Worm (Caenorhabditis elegans): Measurements from ENCODE around the gene F45D11.14.
"Not testable (repeated sequence)": the region's sequence is repeated elsewhere in the genome, so short reads cannot be mapped to it uniquely, and the experiment has no call there.

Gene F45D11.14

DNA sequence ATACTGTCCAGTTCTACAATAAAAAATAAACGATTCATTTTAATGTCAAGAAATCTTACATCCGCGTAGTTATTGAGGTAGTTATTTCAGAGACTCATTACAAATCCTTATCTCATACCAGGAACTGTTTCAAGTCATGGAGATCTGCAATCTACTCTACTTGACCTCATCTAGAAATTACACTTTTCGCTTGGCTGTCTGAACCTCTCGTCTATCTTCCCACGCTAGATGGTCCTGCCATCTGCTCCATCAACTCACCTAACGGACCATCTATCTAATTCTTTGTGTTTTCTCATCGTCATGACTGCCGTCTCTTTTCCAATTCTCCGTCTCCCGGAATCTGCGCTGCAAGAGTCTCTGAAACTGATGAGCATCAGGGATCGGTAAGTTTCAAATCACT lies 12.0 kb downstream of the F45D11.14 start, which contains the start of gene F45D11.7:
Gene F45D11.7, plus strand, starts transcription at position 301 of the 400 bp plus-strand sequence.
- TF ChIP-seq W03F9.2, dao-5, him-1 (tag; optimal IDR thresholded peaks at IDR 0.05): not testable (repeated sequence)

DNA sequence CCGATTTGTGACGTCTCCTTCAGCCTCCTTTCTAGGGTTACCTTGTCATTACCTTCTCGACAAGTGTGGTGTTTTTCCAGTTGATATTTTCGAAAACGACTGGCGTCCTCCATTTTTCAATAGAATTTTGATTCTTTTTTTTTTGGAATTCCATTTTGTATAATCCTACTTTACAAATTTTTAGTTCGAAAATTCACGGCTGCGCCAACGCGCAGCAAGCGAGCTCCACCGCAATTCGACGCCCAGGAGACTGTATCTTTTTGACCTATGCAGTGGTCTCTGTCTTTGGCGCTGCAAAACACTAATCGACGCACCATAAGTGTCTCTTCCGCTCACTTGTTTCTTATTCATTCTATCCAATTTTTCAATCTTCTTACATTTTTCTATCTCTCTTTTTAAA lies 15.0 kb downstream of the F45D11.14 start, which contains the start of gene fbxc-42:
Gene fbxc-42, plus strand, starts transcription at position 301 of the 400 bp plus-strand sequence.
- TF ChIP-seq W03F9.2 (tag; optimal IDR thresholded peaks at IDR 0.05) (no peak), dao-5 (tag; optimal IDR thresholded peaks at IDR 0.05) (no peak), him-1 (tag; optimal IDR thresholded peaks at IDR 0.05) (no peak)

DNA sequence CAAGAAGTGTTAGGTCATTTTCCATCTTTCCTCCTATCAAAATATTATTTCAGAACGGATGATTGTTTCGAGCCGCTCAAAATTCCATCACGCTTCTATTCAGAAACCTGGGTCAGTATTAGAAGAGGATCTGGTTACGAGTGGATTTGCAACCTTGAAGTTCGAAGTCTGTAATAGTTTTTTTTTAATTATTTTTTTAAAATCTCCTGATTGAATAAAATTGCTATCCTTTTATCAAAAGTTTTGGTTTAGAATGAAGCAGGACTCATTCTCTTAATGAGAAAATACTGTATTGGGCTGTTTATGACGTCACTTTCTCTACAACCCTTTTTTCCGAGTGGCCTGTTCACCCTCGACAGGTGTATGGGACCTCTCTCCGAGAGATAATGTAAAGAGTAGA lies 17.8 kb downstream of the F45D11.14 start, which contains the start of gene fbxc-39:
Gene fbxc-39, plus strand, starts transcription at position 301 of the 400 bp plus-strand sequence.
- no peak for TF ChIP-seq dao-5 (tag; optimal IDR thresholded peaks at IDR 0.05)
- TF ChIP-seq W03F9.2 (tag; optimal IDR thresholded peaks at IDR 0.05) = no peak
- no peak for TF ChIP-seq him-1 (tag; optimal IDR thresholded peaks at IDR 0.05)

DNA sequence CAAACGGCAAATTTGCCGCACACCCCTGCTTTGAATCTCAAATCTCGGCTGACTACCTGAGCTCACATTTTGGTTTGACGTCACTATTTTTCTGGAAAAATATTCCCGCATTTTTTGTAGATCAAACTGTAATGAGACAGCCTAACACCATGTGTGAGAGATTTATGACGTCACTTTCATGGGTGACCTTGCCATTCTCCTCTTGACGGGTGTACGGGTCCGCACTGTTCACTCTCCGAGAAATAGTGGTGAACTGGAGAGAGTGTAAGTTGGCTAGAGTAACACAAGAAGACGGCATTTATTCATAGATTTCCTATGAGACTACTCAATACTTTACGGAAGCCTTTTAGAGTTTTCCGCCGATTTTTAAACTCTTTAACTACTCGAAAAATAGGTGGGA lies 20.6 kb downstream of the F45D11.14 start, which contains the start of gene fbxc-40:
Gene fbxc-40, plus strand, starts transcription at position 301 of the 400 bp plus-strand sequence.
- not testable (repeated sequence) for TF ChIP-seq W03F9.2, him-1, dao-5 (tag; optimal IDR thresholded peaks at IDR 0.05)

DNA sequence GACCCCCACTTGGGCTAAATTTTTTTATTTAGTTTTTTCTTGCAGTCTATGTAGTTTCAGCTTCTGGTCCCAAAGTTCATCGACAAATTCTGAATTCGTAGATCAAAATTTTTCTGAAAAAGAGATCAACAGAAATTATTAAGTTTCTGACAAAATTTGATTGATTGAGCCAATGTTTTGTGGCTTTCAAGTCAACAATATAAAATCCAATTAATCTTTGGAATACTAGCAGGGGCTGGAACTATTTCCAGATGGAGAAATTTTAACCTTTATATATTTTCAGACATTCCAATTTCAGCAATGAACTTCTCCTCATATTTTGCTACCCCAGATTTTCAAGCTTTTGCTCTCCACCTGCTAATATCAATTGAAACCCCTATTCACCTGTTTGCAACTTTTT lies 23.4 kb downstream of the F45D11.14 start, which contains the start of gene srh-274:
Gene srh-274, plus strand, starts transcription at position 301 of the 400 bp plus-strand sequence.
- no peak for TF ChIP-seq W03F9.2 (tag; optimal IDR thresholded peaks at IDR 0.05)
- TF ChIP-seq him-1 (tag; optimal IDR thresholded peaks at IDR 0.05) = no peak
- TF ChIP-seq dao-5 (tag; optimal IDR thresholded peaks at IDR 0.05) = no peak

DNA sequence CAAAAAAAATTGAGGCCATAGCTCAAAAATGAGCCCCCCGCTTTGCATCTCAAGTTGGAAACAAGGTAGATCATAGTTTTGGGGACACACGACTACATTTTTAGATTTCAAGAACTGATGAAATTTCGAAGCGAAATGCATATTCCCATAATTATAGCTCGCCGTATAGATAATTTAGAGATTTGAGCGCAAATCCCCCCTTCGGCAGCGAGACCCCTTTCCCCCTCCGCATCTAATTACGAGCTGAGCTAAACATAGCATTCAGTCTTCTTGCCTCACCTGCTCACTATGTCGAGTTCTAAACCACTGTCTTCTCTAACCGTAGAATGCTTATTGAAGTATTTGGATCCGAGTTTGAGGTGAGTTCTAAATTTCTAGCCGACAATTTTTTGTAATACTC lies 27.1 kb downstream of the F45D11.14 start, which contains the start of the genes fbxc-17 and fbxc-15:
Gene fbxc-17, minus strand, starts transcription at position 101 of the 400 bp plus-strand sequence.
Gene fbxc-15, plus strand, starts transcription at position 289 of the 400 bp plus-strand sequence.
- TF ChIP-seq him-1 (tag; optimal IDR thresholded peaks at IDR 0.05) = no peak
- TF ChIP-seq dao-5 (tag; optimal IDR thresholded peaks at IDR 0.05) = no peak
- no peak for TF ChIP-seq W03F9.2 (tag; optimal IDR thresholded peaks at IDR 0.05)

DNA sequence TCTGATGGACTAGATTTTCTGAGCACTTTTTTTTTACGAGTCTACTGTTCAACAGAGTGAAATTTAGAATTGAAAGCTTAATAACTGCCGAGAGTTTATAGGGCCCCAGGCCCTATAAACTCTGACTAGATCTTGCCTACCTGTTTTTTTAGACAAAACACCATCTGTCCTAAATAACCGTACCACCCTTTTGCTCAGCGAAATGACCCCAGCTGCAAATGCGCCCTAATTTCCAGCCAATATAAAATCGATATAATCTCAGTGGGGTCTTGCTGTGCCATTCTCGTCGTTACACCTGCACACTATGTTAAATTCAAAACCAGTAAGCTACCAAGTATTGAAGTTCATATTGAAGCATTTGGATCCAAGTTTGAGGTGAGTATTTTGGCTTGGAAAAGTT lies 32.3 kb downstream of the F45D11.14 start, which contains the start of gene fbxc-14:
Gene fbxc-14, plus strand, starts transcription at position 301 of the 400 bp plus-strand sequence.
- TF ChIP-seq him-1 (tag; optimal IDR thresholded peaks at IDR 0.05) = no peak
- no peak for TF ChIP-seq dao-5 (tag; optimal IDR thresholded peaks at IDR 0.05)
- TF ChIP-seq W03F9.2 (tag; optimal IDR thresholded peaks at IDR 0.05) = no peak

DNA sequence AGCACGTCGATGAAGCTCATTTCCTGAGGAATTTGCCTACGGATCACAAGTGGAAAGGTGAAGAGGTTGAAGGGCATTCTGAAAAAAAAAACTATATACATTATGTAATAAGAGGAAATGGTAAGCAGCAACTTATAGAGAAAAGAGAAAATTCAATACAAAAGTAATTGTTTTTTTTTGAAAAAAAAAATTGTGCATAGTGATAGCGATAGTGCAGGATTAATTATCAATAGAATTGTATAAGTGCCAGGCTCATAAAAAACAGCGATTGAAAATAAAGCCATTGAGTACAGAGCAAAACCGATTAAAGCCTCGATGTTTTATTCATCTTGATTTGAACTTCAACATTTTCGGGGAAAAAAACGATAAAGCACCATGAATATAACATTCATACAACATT lies 33.4 kb downstream of the F45D11.14 start, which contains the start of gene C32B5.15:
Gene C32B5.15, minus strand, starts transcription at position 101 of the 400 bp plus-strand sequence.
- TF ChIP-seq dao-5 (tag; optimal IDR thresholded peaks at IDR 0.05) (no peak), W03F9.2 (tag; optimal IDR thresholded peaks at IDR 0.05) (no peak), him-1 (tag; optimal IDR thresholded peaks at IDR 0.05) (no peak)

DNA sequence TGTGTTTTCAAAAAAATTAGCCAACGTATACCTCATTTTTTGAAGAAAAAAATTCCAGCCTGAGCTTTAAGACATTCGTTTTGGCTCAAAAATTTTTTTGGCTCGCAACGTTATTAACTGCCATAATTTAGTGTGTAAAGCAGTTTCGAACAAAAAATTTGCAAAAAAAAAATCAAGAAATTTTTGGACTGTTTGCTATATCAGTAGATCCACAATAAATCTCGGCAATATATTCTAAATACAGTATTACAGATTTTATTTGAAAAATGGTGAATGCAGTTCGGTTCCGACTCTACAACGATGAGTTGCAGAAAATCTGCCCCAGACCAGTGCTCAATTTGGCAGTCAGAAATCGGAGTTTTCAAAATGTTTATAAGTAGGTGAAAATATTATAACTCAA lies 38.2 kb downstream of the F45D11.14 start, which contains the start of gene C32B5.6:
Gene C32B5.6, plus strand, starts transcription at position 301 of the 400 bp plus-strand sequence.
- not testable (repeated sequence) for TF ChIP-seq dao-5, W03F9.2, him-1 (tag; optimal IDR thresholded peaks at IDR 0.05)

DNA sequence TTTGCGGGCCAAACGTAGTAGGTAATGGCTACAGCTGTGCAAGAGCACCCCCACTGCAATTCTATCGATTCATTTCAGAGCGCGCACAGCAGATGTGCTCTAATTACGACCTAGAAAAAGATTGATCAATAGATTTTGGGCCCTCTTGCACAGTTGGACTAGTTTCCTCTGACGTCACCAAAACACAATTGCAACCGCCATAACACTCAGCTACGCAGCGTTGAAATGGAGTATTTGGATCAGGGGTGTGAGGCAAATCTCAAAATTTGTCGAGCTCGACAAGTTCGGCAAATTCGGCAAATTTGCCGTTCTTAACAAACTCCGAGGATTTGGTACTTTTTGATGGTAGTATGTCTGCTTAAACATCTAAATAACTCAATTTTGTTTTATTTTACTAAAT lies 39.3 kb downstream of the F45D11.14 start, which contains the start of gene fbxc-18:
Gene fbxc-18, minus strand, starts transcription at position 101 of the 400 bp plus-strand sequence.
- not testable (repeated sequence) for TF ChIP-seq W03F9.2, dao-5, him-1 (tag; optimal IDR thresholded peaks at IDR 0.05)

DNA sequence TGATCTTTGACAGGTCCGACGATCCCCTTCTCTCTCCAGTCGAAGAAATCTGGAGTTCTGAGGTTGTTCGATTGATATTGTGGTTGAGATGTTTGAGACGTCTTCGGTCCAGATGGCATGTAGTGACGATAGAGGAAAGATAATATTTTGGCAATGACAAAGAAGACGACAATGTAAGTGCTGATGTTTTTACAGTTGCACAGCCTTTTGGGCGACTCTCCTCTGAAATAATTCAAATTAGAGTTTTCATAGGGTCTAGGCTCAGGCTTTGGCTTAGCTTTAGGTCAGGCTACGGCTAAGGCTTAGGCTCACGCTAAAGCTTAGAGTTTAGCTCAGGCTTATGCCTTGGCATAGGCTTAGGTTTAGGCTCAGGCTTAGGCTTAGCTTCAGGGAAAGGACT lies 44.3 kb downstream of the F45D11.14 start, which contains the start of gene C32B5.13:
Gene C32B5.13, minus strand, starts transcription at position 101 of the 400 bp plus-strand sequence.
- TF ChIP-seq W03F9.2 (tag; optimal IDR thresholded peaks at IDR 0.05) = no peak
- TF ChIP-seq dao-5 (tag; optimal IDR thresholded peaks at IDR 0.05) = no peak
- TF ChIP-seq him-1 (tag; optimal IDR thresholded peaks at IDR 0.05) = no peak

DNA sequence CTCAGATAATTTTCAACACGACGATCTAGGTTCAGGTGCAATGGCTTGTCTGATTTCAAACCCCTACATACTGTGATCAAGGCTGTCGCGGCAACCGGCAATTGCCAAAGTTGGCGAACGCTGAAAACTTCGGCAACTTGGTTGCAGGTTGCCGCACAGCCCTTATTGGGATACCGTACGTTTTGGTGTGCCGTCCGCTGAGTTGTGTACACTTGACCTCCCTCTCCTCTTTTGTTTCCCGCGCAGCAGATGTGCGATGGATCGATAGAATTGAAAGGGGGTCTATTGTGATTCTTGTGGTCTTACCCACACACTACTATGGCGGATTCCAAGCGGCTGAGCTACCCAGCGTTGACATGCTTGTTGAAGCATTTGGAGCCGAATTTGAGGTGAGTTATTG lies 46.1 kb downstream of the F45D11.14 start, which contains the start of the genes C32B5.18 and C32B5.7:
Gene C32B5.18, plus strand, starts transcription at position 301 of the 400 bp plus-strand sequence.
Gene C32B5.7, plus strand, starts transcription at position 311 of the 400 bp plus-strand sequence.
- no peak for TF ChIP-seq him-1 (tag; optimal IDR thresholded peaks at IDR 0.05)
- no peak for TF ChIP-seq W03F9.2 (tag; optimal IDR thresholded peaks at IDR 0.05)
- no peak for TF ChIP-seq dao-5 (tag; optimal IDR thresholded peaks at IDR 0.05)

DNA sequence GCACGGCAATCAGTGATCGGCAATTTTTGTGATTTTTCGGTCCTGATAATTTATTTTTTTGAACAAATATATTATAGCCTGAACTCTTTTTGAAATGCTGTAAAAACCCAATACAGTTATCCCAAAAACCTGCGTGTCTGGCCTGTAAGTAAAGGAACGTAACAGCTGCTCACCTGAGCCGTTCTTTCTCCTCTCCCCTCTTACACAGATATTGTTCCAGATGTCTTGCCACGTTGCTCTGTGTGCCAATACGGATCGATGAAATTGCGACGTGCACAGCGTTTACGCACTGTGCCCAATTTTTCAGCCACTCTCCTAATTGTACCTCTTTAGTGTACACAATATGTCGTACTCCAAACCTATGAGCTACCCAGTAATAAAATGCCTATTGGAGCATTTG lies 47.7 kb downstream of the F45D11.14 start, which contains the start of gene sdz-4:
Gene sdz-4, plus strand, starts transcription at position 301 of the 400 bp plus-strand sequence.
- no peak for TF ChIP-seq dao-5 (tag; optimal IDR thresholded peaks at IDR 0.05)
- TF ChIP-seq him-1 (tag; optimal IDR thresholded peaks at IDR 0.05) = no peak
- TF ChIP-seq W03F9.2 (tag; optimal IDR thresholded peaks at IDR 0.05) = no peak

DNA sequence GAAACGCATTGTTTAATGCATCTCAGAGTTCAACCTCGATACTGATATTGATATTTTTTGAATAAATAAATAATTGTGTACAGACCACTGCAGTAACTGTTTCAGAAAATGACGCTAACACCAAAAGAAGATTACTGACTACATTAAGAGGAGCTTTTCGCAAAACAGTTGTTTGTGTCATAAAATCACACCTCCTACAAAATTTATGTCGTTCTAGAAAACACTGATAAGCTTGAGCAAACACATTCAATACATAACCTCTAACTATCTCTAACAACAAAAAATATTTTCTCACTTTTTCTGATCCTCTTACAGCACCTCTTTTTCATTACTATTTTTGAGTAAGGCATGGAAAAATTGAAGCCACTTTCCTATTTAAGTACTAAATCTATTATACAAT lies 51.6 kb downstream of the F45D11.14 start, which contains the start of gene fbxc-7:
Gene fbxc-7, plus strand, starts transcription at position 301 of the 400 bp plus-strand sequence.
- not testable (repeated sequence) for TF ChIP-seq dao-5, him-1, W03F9.2 (tag; optimal IDR thresholded peaks at IDR 0.05)

Measured in whole organism, L4/young adult.